Fruit fly (Drosophila melanogaster): ENCODE data around the gene fid.

Gene fid

dm6 chr3R:25997068-25997714, 27.3 kb downstream of the fid start (continued):
- TF ChIP-seq Fer1 (GFP tag; optimal IDR thresholded peaks at IDR 0.05) = no peak
- TF ChIP-seq CG4730 (GFP tag; IDR thresholded peaks at IDR 0.05) = peak; percentile 42
- peak; percentile 45 for TF ChIP-seq kay (GFP tag; optimal IDR thresholded peaks at IDR 0.05)
- no peak for TF ChIP-seq Bteb2 (GFP tag; optimal IDR thresholded peaks at IDR 0.05)
- no peak for TF ChIP-seq B-H2 (GFP tag; optimal IDR thresholded peaks at IDR 0.05)
- TF ChIP-seq CG4617 (GFP tag; optimal IDR thresholded peaks at IDR 0.05; ENCODE audit: borderline replicate concordance) = peak; percentile 18
- TF ChIP-seq NK7.1 (GFP tag; optimal IDR thresholded peaks at IDR 0.05) = no peak
- no peak for TF ChIP-seq CG32532 (GFP tag; IDR thresholded peaks at IDR 0.05)
- TF ChIP-seq CG18262 (tag; optimal IDR thresholded peaks at IDR 0.05) = peak; percentile 98
- TF ChIP-seq Bgb (GFP tag; IDR thresholded peaks at IDR 0.05; ENCODE audit: partially characterized antibody) = no peak
- no peak for TF ChIP-seq gro (GFP tag; optimal IDR thresholded peaks at IDR 0.05)
- TF ChIP-seq HLH54F (GFP tag; optimal IDR thresholded peaks at IDR 0.05) = no peak
- no peak for TF ChIP-seq Dll (GFP tag; IDR thresholded peaks at IDR 0.05; ENCODE audit: partially characterized antibody)
- TF ChIP-seq CG17186 (GFP tag; optimal IDR thresholded peaks at IDR 0.05) = no peak
- no peak for TF ChIP-seq Dbx (GFP tag; IDR thresholded peaks at IDR 0.05)
- peak; percentile 73; the same call in 1 of the 2 replicates for TF ChIP-seq CG8765 (GFP tag; IDR thresholded peaks at IDR 0.05)
- TF ChIP-seq Oli (tag; optimal IDR thresholded peaks at IDR 0.05) = peak; percentile 88
- TF ChIP-seq Optix (GFP tag; IDR thresholded peaks at IDR 0.05) = no peak
- TF ChIP-seq psq (GFP tag; optimal IDR thresholded peaks at IDR 0.05) = peak; percentile 53
- TF ChIP-seq CG4820 (GFP tag; optimal IDR thresholded peaks at IDR 0.05) = peak; percentile 76
- TF ChIP-seq repo (GFP tag; optimal IDR thresholded peaks at IDR 0.05) = no peak
- TF ChIP-seq Dfd (GFP tag; optimal IDR thresholded peaks at IDR 0.05) = no peak
- no peak for TF ChIP-seq CG6175 (GFP tag; IDR thresholded peaks at IDR 0.05)
- peak; percentile 95 for TF ChIP-seq CG8924 (tag; optimal IDR thresholded peaks at IDR 0.05)
- TF ChIP-seq NC2α (GFP tag; optimal IDR thresholded peaks at IDR 0.05) = no peak
- no peak for TF ChIP-seq Neu2 (GFP tag; optimal IDR thresholded peaks at IDR 0.05; ENCODE audit: borderline replicate concordance)
- TF ChIP-seq salm (tag; optimal IDR thresholded peaks at IDR 0.05) = peak; percentile 54
- TF ChIP-seq Sox100B (GFP tag; optimal IDR thresholded peaks at IDR 0.05) = peak; percentile 89
- TF ChIP-seq CG6813 (GFP tag; optimal IDR thresholded peaks at IDR 0.05) = peak; percentile 74
- peak; percentile 80 for TF ChIP-seq Chrac-16 (GFP tag; optimal IDR thresholded peaks at IDR 0.05)
- no peak for TF ChIP-seq ash1 (GFP tag; optimal IDR thresholded peaks at IDR 0.05)
- peak; percentile 96 for TF ChIP-seq ac (GFP tag; optimal IDR thresholded peaks at IDR 0.05)
- TF ChIP-seq CG13894 (tag; optimal IDR thresholded peaks at IDR 0.05) = no peak
- TF ChIP-seq hbn (GFP tag; IDR thresholded peaks at IDR 0.05; ENCODE audit: partially characterized antibody) = no peak
- TF ChIP-seq CG12236 (GFP tag; optimal IDR thresholded peaks at IDR 0.05) = no peak
- TF ChIP-seq CG15696 (tag; optimal IDR thresholded peaks at IDR 0.05) = peak; percentile 99
- TF ChIP-seq CG3407 (GFP tag; optimal IDR thresholded peaks at IDR 0.05) = peak; percentile 71
- TF ChIP-seq CG7987 (GFP tag; optimal IDR thresholded peaks at IDR 0.05) = no peak
- peak; percentile 62; the same call in 1 of the 2 replicates for TF ChIP-seq sim (GFP tag; IDR thresholded peaks at IDR 0.05)
- peak; percentile 88 for TF ChIP-seq CG31441 (GFP tag; IDR thresholded peaks at IDR 0.05)
- TF ChIP-seq CG7271 (tag; optimal IDR thresholded peaks at IDR 0.05) = peak; percentile 83
- TF ChIP-seq jing (GFP tag; optimal IDR thresholded peaks at IDR 0.05) = no peak
- no peak for TF ChIP-seq CkIIα-i1 (GFP tag; IDR thresholded peaks at IDR 0.05)
- TF ChIP-seq CG10654 (GFP tag; optimal IDR thresholded peaks at IDR 0.05) = peak; percentile 55
- TF ChIP-seq Gsc (GFP tag; IDR thresholded peaks at IDR 0.05) = peak; percentile 23; the same call in 1 of the 2 replicates
- no peak for TF ChIP-seq fru (optimal IDR thresholded peaks at IDR 0.05)
- peak in 1 of 2 experiments; percentile 31 for TF ChIP-seq tll (GFP tag; optimal IDR thresholded peaks at IDR 0.05)
- peak; percentile 84 for TF ChIP-seq CG6689 (GFP tag; IDR thresholded peaks at IDR 0.05)
- no peak for TF ChIP-seq pb (GFP tag; optimal IDR thresholded peaks at IDR 0.05)
- peak; percentile 23 for TF ChIP-seq TFAM (GFP tag; optimal IDR thresholded peaks at IDR 0.05)
